Worm (Caenorhabditis elegans) whole organism, young adult: ENCODE results near the gene VB0395L.1.

Experiments
- B0261.1 ChIP-seq: sonication (generic microtip); optimal IDR thresholded peaks from 2 replicates; lab custom pipeline; 2016; ENCODE audit warnings: mild to moderate bottlenecking, missing genetic modification characterization, moderate library complexity, missing compliant biosample characterization
- T26A5.8 ChIP-seq: sonication (generic microtip); optimal IDR thresholded peaks from 2 replicates; lab custom pipeline; 2016; ENCODE audit warnings: missing genetic modification characterization, missing compliant biosample characterization
- cebp-2 ChIP-seq: fragments of 200-800 bp; sonication (Bioruptor generic); IDR thresholded peaks from 2 replicates; pipeline ENCODE4 v1.3.6; 2022; ENCODE audit warnings: missing genetic modification characterization, missing compliant biosample characterization
- ceh-40 ChIP-seq: fragments of 200-800 bp; sonication (Bioruptor generic); IDR thresholded peaks from 2 replicates; pipeline ENCODE4 v1.3.6; 2022; ENCODE audit warnings: missing genetic modification characterization, missing compliant biosample characterization
- efl-1 ChIP-seq: fragments of 150-350 bp; optimal IDR thresholded peaks from 2 replicates; lab custom pipeline; 2014; ENCODE audit warnings: missing biosample characterization, missing genetic modification reagents, missing genetic modification characterization
- hmg-20 ChIP-seq: fragments of 200-800 bp; sonication (Bioruptor generic); IDR thresholded peaks from 2 replicates; pipeline ENCODE4 v1.3.6; 2022; ENCODE audit warnings: missing genetic modification reagents, missing genetic modification characterization, missing compliant biosample characterization
- let-607 ChIP-seq, 2 experiments: fragments of 200-800 bp in 1 of 2; sonication (Bioruptor generic) in 1 of 2; sonication (generic microtip) in 1 of 2; optimal IDR thresholded peaks; 2 replicates each; lab custom pipeline; 2016 to 2018; ENCODE audit warnings: mild to moderate bottlenecking in 2 of 2, missing compliant biosample characterization in 2 of 2, missing genetic modification characterization in 2 of 2, moderate library complexity in 2 of 2, missing genotype in 1 of 2
- lin-26 ChIP-seq: fragments of 200-800 bp; sonication (Bioruptor generic); IDR thresholded peaks from 2 replicates; pipeline ENCODE4 v1.3.6; 2022; ENCODE audit warnings: missing genetic modification reagents, missing genetic modification characterization, missing compliant biosample characterization
- lin-35 ChIP-seq, 3 experiments: fragments of 150-350 bp in 2 of 3; sonication (generic microtip) in 1 of 3; optimal IDR thresholded peaks; 2 replicates each; lab custom pipeline; 2014 to 2018; ENCODE audit warnings: missing biosample characterization in 3 of 3, missing genetic modification characterization in 3 of 3, missing genetic modification reagents in 3 of 3
- pha-4 ChIP-seq: fragments of 150-350 bp; sonication (generic microtip); optimal IDR thresholded peaks from 2 replicates; lab custom pipeline; 2014; ENCODE audit warnings: missing biosample characterization, missing genetic modification reagents, missing genetic modification characterization
- rpc-1 ChIP-seq, 2 experiments: fragments of 150-350 bp in 1 of 2; sonication (generic microtip) in 1 of 2; optimal IDR thresholded peaks; 2 replicates each; lab custom pipeline; 2014 to 2018; ENCODE audit warnings: missing biosample characterization in 1 of 2, missing genetic modification characterization in 1 of 2, missing genetic modification reagents in 1 of 2, missing genotype in 1 of 2
- sdz-38 ChIP-seq: sonication (generic microtip); optimal IDR thresholded peaks from 2 replicates; lab custom pipeline; 2016; ENCODE audit warnings: missing genotype, missing genetic modification characterization, missing compliant biosample characterization
- ztf-26 ChIP-seq: sonication (generic microtip); optimal IDR thresholded peaks from 2 replicates; lab custom pipeline; 2017; ENCODE audit warnings: missing genetic modification characterization, missing compliant biosample characterization
- ztf-6 ChIP-seq: fragments of 200-800 bp; sonication (Bioruptor generic); IDR thresholded peaks from 2 replicates; pipeline ENCODE4 v1.3.6; 2022; ENCODE audit warnings: missing genetic modification reagents, missing genetic modification characterization, missing compliant biosample characterization

- TF ChIP-seq cebp-2 (GFP tag; lab: Robert Waterston, UW) (no peak), pha-4 (tag; lab: Kevin White, UChicago) (no peak), ztf-6 (no peak), T26A5.8 (tag; lab: Kevin White, UChicago) (no peak), rpc-1 (optimal IDR thresholded peaks at IDR 0.05; lab: Kevin White, UChicago) (no peak), rpc-1 (tag; optimal IDR thresholded peaks at IDR 0.05; lab: Kevin White, UChicago) (no peak), lin-26 (no peak), hmg-20 (GFP tag; lab: Robert Waterston, UW) (no peak), B0261.1 (tag; lab: Kevin White, UChicago) (no peak), efl-1 (GFP tag; lab: Kevin White, UChicago) (no peak), sdz-38 (tag; lab: Kevin White, UChicago) (no peak), let-607 (tag; optimal IDR thresholded peaks at IDR 0.05; lab: Kevin White, UChicago) (no peak), ceh-40 (GFP tag; lab: Robert Waterston, UW) (no peak), lin-35 (GFP tag; optimal IDR thresholded peaks at IDR 0.05; lab: Kevin White, UChicago) (no peak), ztf-26 (tag; lab: Kevin White, UChicago) (no peak)
Measured at ce11 chrX:16016796-16017195, at the start of gene VB0395L.1, which contains the start of gene nhx-1.
